Fruit fly (Drosophila melanogaster): ENCODE results near the gene SkpC.

DNA sequence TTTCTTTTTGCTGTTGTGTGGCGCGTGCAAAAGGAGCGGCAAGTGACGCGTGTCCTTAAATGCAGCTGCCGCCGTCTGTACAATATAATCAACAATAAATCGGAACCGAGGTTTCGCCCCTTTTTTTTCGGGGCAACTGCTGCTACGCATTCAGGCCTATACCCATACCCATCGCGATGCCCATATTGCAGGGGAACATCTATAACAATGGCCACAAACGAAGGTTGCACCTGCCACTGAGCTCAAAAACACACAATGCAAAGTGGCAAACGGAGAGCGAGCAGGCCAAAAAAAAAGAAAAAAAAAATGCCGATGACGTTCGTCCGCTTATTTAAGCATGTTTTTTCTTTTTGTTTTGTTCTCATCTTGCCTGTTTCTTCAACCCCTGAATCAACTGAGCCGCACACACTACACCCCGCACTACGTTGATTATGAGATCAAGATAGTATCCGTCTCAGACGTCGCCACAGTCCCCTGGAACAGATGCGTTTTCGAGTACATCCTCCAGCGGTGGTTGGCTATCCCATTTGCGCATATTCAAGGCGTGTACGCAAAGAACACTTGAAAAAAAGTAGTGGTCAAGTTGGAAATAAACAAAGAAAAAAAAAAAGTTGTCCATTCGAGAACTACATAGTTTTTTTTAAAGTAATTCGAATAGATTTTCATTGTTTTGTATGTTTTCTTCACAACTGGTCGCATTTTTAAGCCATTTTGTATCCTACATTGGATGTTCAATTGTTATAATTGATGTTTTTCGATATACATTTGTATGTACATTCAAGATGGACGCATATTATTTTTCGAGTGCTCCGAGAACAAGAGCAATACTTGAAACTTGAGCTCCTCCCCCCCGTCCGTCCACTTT lies 26.8 kb downstream of the SkpC start:
- no peak for TF ChIP-seq h (optimal IDR thresholded peaks at IDR 0.05)
- TF ChIP-seq psq (optimal IDR thresholded peaks at IDR 0.05): no peak
- TF ChIP-seq Sin3A (optimal IDR thresholded peaks at IDR 0.05): no peak
- TF ChIP-seq Myc (optimal IDR thresholded peaks at IDR 0.05): no peak
